Worm (Caenorhabditis elegans) whole organism, late embryonic: ENCODE data around the gene C08F11.10.

ENCODE experiments used
- F13H6.1 ChIP-seq: sonication (generic microtip); optimal IDR thresholded peaks from 2 replicates; lab custom pipeline; 2016; ENCODE audit warnings: missing genetic modification characterization, missing compliant biosample characterization
- T23F11.4 ChIP-seq: fragments of 200-800 bp; sonication (Bioruptor generic); optimal IDR thresholded peaks from 2 replicates; lab custom pipeline; 2018; ENCODE audit warnings: mild to moderate bottlenecking, missing genetic modification characterization, missing compliant biosample characterization
- ama-1 ChIP-seq: fragments of 150-350 bp; optimal IDR thresholded peaks from 2 replicates; lab custom pipeline; 2014
- ceh-19 ChIP-seq: fragments of 200-800 bp; sonication (Bioruptor generic); optimal IDR thresholded peaks from 2 replicates; lab custom pipeline; 2018; ENCODE audit warnings: mild to moderate bottlenecking, missing genetic modification characterization, missing compliant biosample characterization
- ceh-31 ChIP-seq: sonication (generic microtip); optimal IDR thresholded peaks from 2 replicates; lab custom pipeline; 2016; ENCODE audit warnings: missing genetic modification characterization, missing compliant biosample characterization
- ceh-34 ChIP-seq: sonication (generic microtip); optimal IDR thresholded peaks from 2 replicates; lab custom pipeline; 2016; ENCODE audit warnings: mild to moderate bottlenecking, missing genetic modification characterization, missing compliant biosample characterization
- elt-2 ChIP-seq: sonication (generic microtip); optimal IDR thresholded peaks from 2 replicates; lab custom pipeline; 2016; ENCODE audit warnings: missing genetic modification reagents, missing genetic modification characterization, missing compliant biosample characterization
- fkh-10 ChIP-seq: fragments of 150-350 bp; optimal IDR thresholded peaks from 2 replicates; lab custom pipeline; 2014; ENCODE audit warnings: missing biosample characterization, missing genetic modification reagents, missing genetic modification characterization
- hlh-30 ChIP-seq: sonication (generic microtip); optimal IDR thresholded peaks from 2 replicates; lab custom pipeline; 2017; ENCODE audit warnings: antibody characterized with exemption, missing genetic modification characterization, missing compliant biosample characterization; ENCODE audit not compliant: insufficient read depth
- hlh-6 ChIP-seq: sonication (generic microtip); optimal IDR thresholded peaks from 2 replicates; lab custom pipeline; 2016; ENCODE audit warnings: missing genotype, missing genetic modification characterization, missing compliant biosample characterization
- lin-11 ChIP-seq: fragments of 200-800 bp; sonication (Bioruptor generic); optimal IDR thresholded peaks from 2 replicates; lab custom pipeline; 2018; ENCODE audit warnings: mild to moderate bottlenecking, missing genetic modification characterization, missing compliant biosample characterization
- nfya-1 ChIP-seq: sonication (generic microtip); optimal IDR thresholded peaks from 2 replicates; lab custom pipeline; 2017; ENCODE audit warnings: missing genetic modification characterization, mild to moderate bottlenecking, missing compliant biosample characterization, antibody characterized with exemption, moderate library complexity
- npax-4 ChIP-seq: sonication (generic microtip); optimal IDR thresholded peaks from 2 replicates; lab custom pipeline; 2016; ENCODE audit warnings: missing genetic modification characterization, missing compliant biosample characterization

ce11 chrIV:13601428-13601827 lies 47.6 kb downstream of the C08F11.10 start:
- TF ChIP-seq npax-4 (tag; lab: Kevin White, UChicago) = no peak
- TF ChIP-seq fkh-10 (GFP tag; lab: Kevin White, UChicago) = no peak
- TF ChIP-seq F13H6.1 (tag; lab: Kevin White, UChicago) = no peak
- TF ChIP-seq hlh-30 = no peak
- TF ChIP-seq ceh-34 (tag; lab: Kevin White, UChicago) = no peak
- TF ChIP-seq lin-11 (tag; lab: Kevin White, UChicago) = no peak
- no peak for TF ChIP-seq ama-1 (lab: Kevin White, UChicago)
- TF ChIP-seq T23F11.4 (GFP tag; lab: Kevin White, UChicago) = no peak
- TF ChIP-seq hlh-6 (tag; lab: Kevin White, UChicago) = no peak
- TF ChIP-seq nfya-1 (tag; lab: Kevin White, UChicago) = no peak
- TF ChIP-seq elt-2 (tag; lab: Kevin White, UChicago) = no peak
- TF ChIP-seq ceh-31 (tag; lab: Kevin White, UChicago) = no peak
- TF ChIP-seq ceh-19 (GFP tag; lab: Kevin White, UChicago) = no peak
